Fruit fly (Drosophila melanogaster): ENCODE measurements around the gene ens.

dm6 chr3L:4073755-4074154 is 60.6 kb downstream of the ens start, which contains the start of gene Faa:
- TF ChIP-seq CTCF (optimal IDR thresholded peaks at IDR 0.05) (no peak), CG8478 (optimal IDR thresholded peaks at IDR 0.05) (no peak)

Data from S2 (cell line).